Fruit fly (Drosophila melanogaster): ENCODE measurements around the gene Chsy.

Gene Chsy

dm6 chrX:15599697-15600096, 6.4 kb upstream of the Chsy start (continued):
- TF ChIP-seq CG13123 (GFP tag; optimal IDR thresholded peaks at IDR 0.05): no peak
- no peak for TF ChIP-seq CG18619 (GFP tag; optimal IDR thresholded peaks at IDR 0.05)
- TF ChIP-seq Asciz (GFP tag; optimal IDR thresholded peaks at IDR 0.05): peak; percentile 31
- TF ChIP-seq CG10209 (GFP tag; optimal IDR thresholded peaks at IDR 0.05): peak; percentile 38
- no peak for TF ChIP-seq CG2116 (GFP tag; optimal IDR thresholded peaks at IDR 0.05)
- TF ChIP-seq pho (GFP tag; optimal IDR thresholded peaks at IDR 0.05): peak; percentile 1
- no peak for TF ChIP-seq klu (GFP tag; IDR thresholded peaks at IDR 0.05)
- TF ChIP-seq CG3407 (GFP tag; optimal IDR thresholded peaks at IDR 0.05): no peak
- peak; percentile 6 for TF ChIP-seq CG18764 (GFP tag; optimal IDR thresholded peaks at IDR 0.05)
- no peak for TF ChIP-seq al (GFP tag; IDR thresholded peaks at IDR 0.05)
- no peak for TF ChIP-seq pfk (GFP tag; optimal IDR thresholded peaks at IDR 0.05)
- TF ChIP-seq Scr (GFP tag; IDR thresholded peaks at IDR 0.05; ENCODE audit: partially characterized antibody): no peak
- no peak for TF ChIP-seq CG15073 (GFP tag; optimal IDR thresholded peaks at IDR 0.05)
- TF ChIP-seq crol (GFP tag; IDR thresholded peaks at IDR 0.05): no peak
- TF ChIP-seq CG8944 (GFP tag; optimal IDR thresholded peaks at IDR 0.05): peak; percentile 40
- peak; percentile 23 for TF ChIP-seq CG8388 (GFP tag; optimal IDR thresholded peaks at IDR 0.05)
- TF ChIP-seq Atf3 (GFP tag; optimal IDR thresholded peaks at IDR 0.05): peak; percentile 34
- peak; percentile 23 for TF ChIP-seq CG15601 (tag; optimal IDR thresholded peaks at IDR 0.05)
- no peak for TF ChIP-seq CG31388 (GFP tag; optimal IDR thresholded peaks at IDR 0.05)
- TF ChIP-seq H2.0 (GFP tag; IDR thresholded peaks at IDR 0.05): peak; percentile 49; the same call in 1 of the 2 replicates
- TF ChIP-seq CG9437 (GFP tag; optimal IDR thresholded peaks at IDR 0.05): no peak
- no peak for TF ChIP-seq psq (GFP tag; optimal IDR thresholded peaks at IDR 0.05)
- peak; percentile 38; the same call in 1 of the 2 replicates for TF ChIP-seq peb (GFP tag; IDR thresholded peaks at IDR 0.05)
- peak; percentile 54 for TF ChIP-seq pum (GFP tag; optimal IDR thresholded peaks at IDR 0.05)
- TF ChIP-seq Fer3 (tag; optimal IDR thresholded peaks at IDR 0.05): peak; percentile 45
- no peak for TF ChIP-seq CG13775 (GFP tag; optimal IDR thresholded peaks at IDR 0.05)
- TF ChIP-seq schlank (tag; optimal IDR thresholded peaks at IDR 0.05): peak; percentile 30
- no peak for TF ChIP-seq stwl (tag; optimal IDR thresholded peaks at IDR 0.05)
- TF ChIP-seq CG4730 (GFP tag; IDR thresholded peaks at IDR 0.05): peak; percentile 55
- no peak for TF ChIP-seq salm (tag; optimal IDR thresholded peaks at IDR 0.05)
- peak; percentile 24 for TF ChIP-seq CG12299 (tag; optimal IDR thresholded peaks at IDR 0.05)
- TF ChIP-seq ase (GFP tag; IDR thresholded peaks at IDR 0.05): 0 out of 3 replicates have a peak, but pooled peaks have one; percentile 56
- no peak for TF ChIP-seq CG12236 (GFP tag; optimal IDR thresholded peaks at IDR 0.05)
- no peak for TF ChIP-seq nau (GFP tag; optimal IDR thresholded peaks at IDR 0.05)
- no peak for TF ChIP-seq CG15479 (GFP tag; optimal IDR thresholded peaks at IDR 0.05)
- TF ChIP-seq CG3281 (GFP tag; optimal IDR thresholded peaks at IDR 0.05): peak; percentile 8
- peak; percentile 54 for TF ChIP-seq tap (tag; optimal IDR thresholded peaks at IDR 0.05)
- TF ChIP-seq CG13894 (tag; optimal IDR thresholded peaks at IDR 0.05): no peak
- TF ChIP-seq CG2712 (tag; optimal IDR thresholded peaks at IDR 0.05): peak; percentile 46
- no peak for TF ChIP-seq sim (GFP tag; IDR thresholded peaks at IDR 0.05)
- no peak for TF ChIP-seq knrl (GFP tag; IDR thresholded peaks at IDR 0.05; ENCODE audit: partially characterized antibody)
- TF ChIP-seq CG7745 (tag; optimal IDR thresholded peaks at IDR 0.05): no peak
- TF ChIP-seq Sox100B (GFP tag; optimal IDR thresholded peaks at IDR 0.05): peak; percentile 42
- peak; percentile 19 for TF ChIP-seq tx (GFP tag; optimal IDR thresholded peaks at IDR 0.05)
- TF ChIP-seq CG8359 (GFP tag; optimal IDR thresholded peaks at IDR 0.05; ENCODE audit: borderline replicate concordance): no peak
- 0 out of 3 replicates have a peak, but pooled peaks have one; percentile 29 for TF ChIP-seq otp (GFP tag; IDR thresholded peaks at IDR 0.05)
- peak; percentile 61; the same call in 1 of the 3 replicates for TF ChIP-seq gce (GFP tag; IDR thresholded peaks at IDR 0.05)
- no peak for TF ChIP-seq CG6765 (GFP tag; optimal IDR thresholded peaks at IDR 0.05)
- TF ChIP-seq dmrt99B (tag; optimal IDR thresholded peaks at IDR 0.05): peak; percentile 80
- TF ChIP-seq CG17328 (GFP tag; IDR thresholded peaks at IDR 0.05): peak; percentile 74
- 0 out of 3 replicates have a peak, but pooled peaks have one; percentile 35 for TF ChIP-seq H15 (GFP tag; IDR thresholded peaks at IDR 0.05)

Data from whole organism, embryonic.